Worm (Caenorhabditis elegans) whole organism, L4/young adult: ENCODE measurements around the gene ZK1010.12.

Experiments used
- W03F9.2 ChIP-seq: fragments of 150-350 bp; optimal IDR thresholded peaks from 2 replicates; lab custom pipeline; 2014; ENCODE audit warnings: missing biosample characterization, missing genetic modification characterization
- him-1 ChIP-seq: sonication (generic microtip); optimal IDR thresholded peaks from 2 replicates; lab custom pipeline; 2016; ENCODE audit warnings: missing genotype, missing genetic modification reagents, missing genetic modification characterization, missing compliant biosample characterization

- no peak for TF ChIP-seq W03F9.2 (tag; lab: Kevin White, UChicago)
- TF ChIP-seq him-1 (tag; lab: Kevin White, UChicago): no peak
Observed at ce11 chrIII:12952615-12953014, 38.5 kb upstream of the ZK1010.12 start.
